Fruit fly (Drosophila melanogaster) whole organism, embryonic: Measurements from ENCODE around the gene CG1024.
A peak's percentile ranks its signal among the peaks of the same experiment; 100 is the strongest.

Source experiments
- ATbp ChIP-seq: fragments of 200-800 bp; sonication (Bioruptor generic); optimal IDR thresholded peaks from 2 replicates; lab custom pipeline; 2017; ENCODE audit warnings: missing biosample characterization, mild to moderate bottlenecking, missing genetic modification characterization, missing genetic modification reagents
- Asciz ChIP-seq: fragments of 200-800 bp; sonication (Bioruptor generic); optimal IDR thresholded peaks from 2 replicates; lab custom pipeline; 2017; ENCODE audit warnings: missing biosample characterization, mild to moderate bottlenecking, missing genetic modification characterization, missing genetic modification reagents
- Atf3 ChIP-seq: fragments of 200-800 bp; sonication (Bioruptor generic); optimal IDR thresholded peaks from 3 replicates; lab custom pipeline; 2016; ENCODE audit warnings: missing biosample characterization, missing genetic modification characterization
- BEAF-32 ChIP-seq: fragments of 200-800 bp; sonication (Bioruptor generic); optimal IDR thresholded peaks from 3 replicates; lab custom pipeline; 2017; ENCODE audit warnings: missing biosample characterization, missing genetic modification characterization, mild to moderate bottlenecking, moderate library complexity, missing genetic modification reagents
- CG12299 ChIP-seq: fragments of 200-800 bp; sonication (Bioruptor generic); optimal IDR thresholded peaks from 2 replicates; lab custom pipeline; 2018; ENCODE audit warnings: missing biosample characterization, mild to moderate bottlenecking, missing genetic modification characterization
- CG13624 ChIP-seq: fragments of 200-800 bp; sonication (Bioruptor generic); optimal IDR thresholded peaks from 2 replicates; lab custom pipeline; 2016; ENCODE audit warnings: missing biosample characterization, missing genetic modification characterization
- CG14441 ChIP-seq: fragments of 200-800 bp; sonication (Bioruptor generic); IDR thresholded peaks from 2 replicates; pipeline ENCODE4 v1.3.6; 2022; ENCODE audit warnings: missing biosample characterization, missing genetic modification characterization
- CG16863 ChIP-seq: fragments of 200-800 bp; sonication (Bioruptor generic); optimal IDR thresholded peaks from 3 replicates; lab custom pipeline; 2016; ENCODE audit warnings: missing biosample characterization, missing genetic modification characterization
- CG17612 ChIP-seq: fragments of 200-800 bp; sonication (Bioruptor generic); IDR thresholded peaks from 2 replicates; pipeline ENCODE4 v1.3.6; 2022; ENCODE audit warnings: missing biosample characterization, missing genetic modification characterization
- CG2678 ChIP-seq: fragments of 200-800 bp; sonication (Bioruptor generic); optimal IDR thresholded peaks from 3 replicates; lab custom pipeline; 2019; ENCODE audit warnings: missing biosample characterization, mild to moderate bottlenecking, missing genetic modification characterization, moderate library complexity
- CG34224 ChIP-seq: fragments of 200-800 bp; sonication (Bioruptor generic); IDR thresholded peaks from 3 replicates; pipeline ENCODE4 v1.3.6; 2022; ENCODE audit warnings: missing biosample characterization, missing genetic modification characterization; ENCODE audit not compliant: partially characterized antibody
- CG3726 ChIP-seq: fragments of 200-800 bp; sonication (Bioruptor generic); IDR thresholded peaks from 3 replicates; pipeline ENCODE4, ENCODE4 v1.3.6; 2022; ENCODE audit warnings: missing biosample characterization, missing genetic modification characterization
- CG5953 ChIP-seq: fragments of 200-800 bp; sonication (Bioruptor generic); IDR thresholded peaks from 2 replicates; pipeline ENCODE4 v1.3.6; 2022; ENCODE audit warnings: missing biosample characterization, missing genetic modification characterization
- CG6654 ChIP-seq: fragments of 200-800 bp; sonication (Bioruptor generic); optimal IDR thresholded peaks from 2 replicates; lab custom pipeline; 2017; ENCODE audit warnings: missing biosample characterization, mild to moderate bottlenecking, missing genetic modification characterization
- CG6813 ChIP-seq: fragments of 200-800 bp; sonication (Bioruptor generic); optimal IDR thresholded peaks from 2 replicates; lab custom pipeline; 2017; ENCODE audit warnings: missing biosample characterization, missing genetic modification characterization, mild to moderate bottlenecking, moderate library complexity, missing genetic modification reagents
- CG7839 ChIP-seq: fragments of 200-800 bp; sonication (Bioruptor generic); optimal IDR thresholded peaks from 3 replicates; lab custom pipeline; 2018; ENCODE audit warnings: missing biosample characterization, mild to moderate bottlenecking, missing genetic modification characterization, moderate library complexity
- CG7963 ChIP-seq: fragments of 200-800 bp; sonication (Bioruptor generic); IDR thresholded peaks from 3 replicates; pipeline ENCODE4 v1.3.6; 2022; ENCODE audit warnings: missing biosample characterization, missing genetic modification characterization; ENCODE audit not compliant: partially characterized antibody
- CG7987 ChIP-seq: fragments of 200-800 bp; sonication (Bioruptor generic); optimal IDR thresholded peaks from 2 replicates; lab custom pipeline; 2018; ENCODE audit warnings: missing biosample characterization, mild to moderate bottlenecking, missing genetic modification characterization, moderate library complexity
- CG8765 ChIP-seq: fragments of 200-800 bp; sonication (Bioruptor generic); IDR thresholded peaks from 2 replicates; pipeline ENCODE4 v1.3.6; 2022; ENCODE audit warnings: missing biosample characterization, missing genetic modification characterization
- CG8924 ChIP-seq: fragments of 200-800 bp; optimal IDR thresholded peaks from 3 replicates; lab custom pipeline; 2019; ENCODE audit warnings: missing biosample characterization, mild to moderate bottlenecking, missing genetic modification characterization, moderate library complexity
- CoRest ChIP-seq: fragments of 200-800 bp; sonication (Bioruptor generic); optimal IDR thresholded peaks from 3 replicates; lab custom pipeline; 2018; ENCODE audit warnings: missing biosample characterization, mild to moderate bottlenecking, missing genetic modification characterization, moderate library complexity
- D19A ChIP-seq: fragments of 200-800 bp; optimal IDR thresholded peaks from 3 replicates; lab custom pipeline; 2019; ENCODE audit warnings: missing biosample characterization, mild to moderate bottlenecking, missing genetic modification characterization, moderate library complexity
- Dip3 ChIP-seq: fragments of 200-800 bp; sonication (Bioruptor generic); optimal IDR thresholded peaks from 3 replicates; lab custom pipeline; 2016; ENCODE audit warnings: missing biosample characterization, missing genetic modification characterization
- Hand ChIP-seq: fragments of 200-800 bp; sonication (Bioruptor generic); optimal IDR thresholded peaks from 2 replicates; lab custom pipeline; 2017; ENCODE audit warnings: mild to moderate bottlenecking, missing biosample characterization, missing genetic modification reagents, missing genetic modification characterization
- Meics ChIP-seq: fragments of 200-800 bp; sonication (Bioruptor generic); optimal IDR thresholded peaks from 2 replicates; lab custom pipeline; 2017; ENCODE audit warnings: missing biosample characterization, mild to moderate bottlenecking, missing genetic modification characterization
- NFAT ChIP-seq: fragments of 200-800 bp; sonication (Bioruptor generic); IDR thresholded peaks from 2 replicates; pipeline ENCODE4 v1.3.6; 2022; ENCODE audit warnings: missing biosample characterization, missing genetic modification characterization
- Nf-YC ChIP-seq: fragments of 200-800 bp; optimal IDR thresholded peaks from 3 replicates; lab custom pipeline; 2019; ENCODE audit warnings: missing biosample characterization, mild to moderate bottlenecking, missing genetic modification characterization, moderate library complexity
- Side ChIP-seq: fragments of 200-800 bp; sonication (Bioruptor generic); optimal IDR thresholded peaks from 2 replicates; lab custom pipeline; 2016; ENCODE audit warnings: missing biosample characterization, missing genetic modification characterization
- Sox100B ChIP-seq: fragments of 200-800 bp; sonication (Bioruptor generic); optimal IDR thresholded peaks from 3 replicates; lab custom pipeline; 2018; ENCODE audit warnings: missing biosample characterization, mild to moderate bottlenecking, missing genetic modification characterization
- Sry-β ChIP-seq: fragments of 200-800 bp; sonication (Bioruptor generic); optimal IDR thresholded peaks from 2 replicates; lab custom pipeline; 2018; ENCODE audit warnings: missing biosample characterization, mild to moderate bottlenecking, missing genetic modification characterization, moderate library complexity
- Taf1 ChIP-seq: fragments of 200-800 bp; sonication (Bioruptor generic); IDR thresholded peaks from 2 replicates; pipeline ENCODE4 v1.3.6; 2022; ENCODE audit warnings: missing biosample characterization, missing genetic modification characterization
- dmrt11E ChIP-seq: fragments of 200-800 bp; sonication (Bioruptor generic); optimal IDR thresholded peaks from 3 replicates; lab custom pipeline; 2018; ENCODE audit warnings: missing biosample characterization, mild to moderate bottlenecking, missing genetic modification characterization, moderate library complexity
- dysf ChIP-seq: fragments of 200-800 bp; sonication (Bioruptor generic); IDR thresholded peaks from 3 replicates; pipeline ENCODE4 v1.3.6; 2022; ENCODE audit warnings: missing biosample characterization, missing genetic modification characterization
- ems ChIP-seq: fragments of 200-800 bp; sonication (Bioruptor generic); optimal IDR thresholded peaks from 3 replicates; lab custom pipeline; 2016; ENCODE audit warnings: missing biosample characterization, missing genetic modification characterization
- gcm2 ChIP-seq: fragments of 200-800 bp; sonication (Bioruptor generic); optimal IDR thresholded peaks from 2 replicates; lab custom pipeline; 2016; ENCODE audit warnings: missing biosample characterization, missing genetic modification characterization
- hbn ChIP-seq: fragments of 200-800 bp; sonication (Bioruptor generic); IDR thresholded peaks from 2 replicates; pipeline ENCODE4 v1.3.6; 2022; ENCODE audit warnings: missing biosample characterization, missing genetic modification characterization; ENCODE audit not compliant: partially characterized antibody
- insv ChIP-seq, 2 experiments: fragments of 200-800 bp; sonication (Bioruptor generic); optimal IDR thresholded peaks; 3 replicates each; lab custom pipeline; 2016 to 2018; ENCODE audit warnings: missing biosample characterization in 2 of 2, missing genetic modification characterization in 2 of 2
- ken ChIP-seq: fragments of 200-800 bp; sonication (Bioruptor generic); IDR thresholded peaks from 3 replicates; pipeline ENCODE4 v1.3.6; 2022; ENCODE audit warnings: missing biosample characterization, missing genetic modification characterization
- lbe ChIP-seq: fragments of 200-800 bp; sonication (Bioruptor generic); optimal IDR thresholded peaks from 2 replicates; lab custom pipeline; 2016; ENCODE audit warnings: missing biosample characterization, mild to moderate bottlenecking, missing genetic modification characterization
- mam ChIP-seq: fragments of 200-800 bp; sonication (Bioruptor generic); optimal IDR thresholded peaks from 3 replicates; lab custom pipeline; 2016; ENCODE audit warnings: missing biosample characterization, missing genetic modification characterization
- otp ChIP-seq: fragments of 200-800 bp; sonication (Bioruptor generic); IDR thresholded peaks from 3 replicates; pipeline ENCODE4, ENCODE4 v1.3.6; 2022; ENCODE audit warnings: missing biosample characterization, missing genetic modification characterization
- prd ChIP-seq, 3 experiments: fragments of >200 bp in 2 of 3; fragments of 200-800 bp in 1 of 3; sonication (Bioruptor generic) in 1 of 3; optimal IDR thresholded peaks in 2 of 3; IDR thresholded peaks in 1 of 3; 2 replicates in 2 of 3; 3 replicates in 1 of 3; pipeline versions ENCODE4 v1.3.6 to Lab custom; 2017 to 2022; ENCODE audit warnings: missing biosample characterization in 1 of 3, missing genetic modification characterization in 1 of 3
- sc ChIP-seq, 3 experiments: fragments of >200 bp in 2 of 3; fragments of 200-800 bp in 1 of 3; sonication (Bioruptor generic) in 1 of 3; optimal IDR thresholded peaks; 2 replicates in 2 of 3; 3 replicates in 1 of 3; lab custom pipeline; 2017; ENCODE audit warnings: mild to moderate bottlenecking in 1 of 3, missing biosample characterization in 1 of 3, missing genetic modification characterization in 1 of 3, missing genetic modification reagents in 1 of 3
- sisA ChIP-seq: fragments of 200-800 bp; sonication (Bioruptor generic); IDR thresholded peaks from 2 replicates; pipeline ENCODE4 v1.3.6; 2022; ENCODE audit warnings: missing biosample characterization, missing genetic modification characterization
- sob ChIP-seq: fragments of 200-800 bp; sonication (Bioruptor generic); IDR thresholded peaks from 2 replicates; pipeline ENCODE4 v1.3.6; 2022; ENCODE audit warnings: missing biosample characterization, missing genetic modification characterization
- tap ChIP-seq: fragments of 200-800 bp; optimal IDR thresholded peaks from 3 replicates; lab custom pipeline; 2019; ENCODE audit warnings: missing biosample characterization, mild to moderate bottlenecking, missing genetic modification characterization, moderate library complexity
- wek ChIP-seq: fragments of 200-800 bp; sonication (Bioruptor generic); optimal IDR thresholded peaks from 3 replicates; lab custom pipeline; 2018; ENCODE audit warnings: missing biosample characterization, mild to moderate bottlenecking, missing genetic modification characterization, moderate library complexity
- z ChIP-seq: fragments of 200-800 bp; sonication (Bioruptor generic); IDR thresholded peaks from 3 replicates; pipeline ENCODE4 v1.3.6; 2022; ENCODE audit warnings: missing biosample characterization, missing genetic modification characterization

CG1024 gene

dm6 chr3R:6423984-6424602 lies 44.0 kb upstream of the CG1024 start (continued):
- TF ChIP-seq CoRest (peak; percentile 91), CG13624 (GFP tag; lab: Kevin White, UChicago) (peak; percentile 94), sisA (GFP tag; lab: Robert Waterston, UW) (peak; percentile 89), Meics (GFP tag; lab: Kevin White, UChicago) (peak; percentile 93), tap (peak; percentile 83), gcm2 (GFP tag; lab: Kevin White, UChicago) (peak; percentile 85), CG7963 (GFP tag; lab: Robert Waterston, UW) (no peak), Sox100B (GFP tag; lab: Kevin White, UChicago) (peak; percentile 79), sc (optimal IDR thresholded peaks at IDR 0.05; lab: Kevin White, UChicago) (no peak), sc (GFP tag; optimal IDR thresholded peaks at IDR 0.05; lab: Kevin White, UChicago) (peak; percentile 82), Atf3 (GFP tag; lab: Kevin White, UChicago) (peak; percentile 86), Asciz (GFP tag; lab: Kevin White, UChicago) (peak; percentile 60), NFAT (peak; percentile 73; the same call in 1 of the 2 replicates), Taf1 (peak; percentile 76), CG2678 (tag; lab: Kevin White, UChicago) (peak; percentile 94), mam (GFP tag; lab: Kevin White, UChicago) (peak; percentile 95), CG6813 (GFP tag; lab: Kevin White, UChicago) (peak; percentile 94), CG8924 (tag; lab: Kevin White, UChicago) (peak; percentile 93), insv (GFP tag; optimal IDR thresholded peaks at IDR 0.05; lab: Kevin White, UChicago) (peak; percentile 36 to 86), Hand (GFP tag; lab: Kevin White, UChicago) (peak; percentile 95), CG17612 (GFP tag; lab: Robert Waterston, UW) (peak; percentile 72; the same call in 1 of the 2 replicates), CG7839 (peak; percentile 93), CG16863 (GFP tag; lab: Kevin White, UChicago) (peak; percentile 91), dmrt11E (tag; lab: Kevin White, UChicago) (peak; percentile 91), CG12299 (tag; lab: Kevin White, UChicago) (peak; percentile 86), sob (peak; percentile 90), Nf-YC (tag; lab: Kevin White, UChicago) (peak; percentile 90), CG14441 (peak; percentile 87), prd (optimal IDR thresholded peaks at IDR 0.05; lab: Kevin White, UChicago) (no peak), prd (GFP tag; IDR thresholded peaks at IDR 0.05; lab: Robert Waterston, UW) (peak; percentile 95), Sry-β (peak; percentile 41), Dip3 (GFP tag; lab: Kevin White, UChicago) (peak; percentile 90), D19A (tag; lab: Kevin White, UChicago) (peak; percentile 84), ems (peak; percentile 90), hbn (GFP tag; lab: Robert Waterston, UW) (no peak), BEAF-32 (GFP tag; lab: Kevin White, UChicago) (no peak), Side (peak; percentile 95), ATbp (GFP tag; lab: Kevin White, UChicago) (peak; percentile 88), CG6654 (GFP tag; lab: Kevin White, UChicago) (peak; percentile 63), CG5953 (GFP tag; lab: Robert Waterston, UW) (peak; percentile 78), lbe (peak; percentile 97), CG7987 (GFP tag; lab: Kevin White, UChicago) (peak; percentile 66), wek (GFP tag; lab: Kevin White, UChicago) (peak; percentile 81), z (GFP tag; lab: Robert Waterston, UW) (peak; percentile 68; the same call in 2 of the 3 replicates), otp (GFP tag; lab: Robert Waterston, UW) (peak; percentile 91), CG34224 (GFP tag; lab: Robert Waterston, UW) (no peak), ken (GFP tag; lab: Robert Waterston, UW) (peak; percentile 87), CG3726 (GFP tag; lab: Robert Waterston, UW) (peak; percentile 84; the same call in 1 of the 3 replicates), dysf (GFP tag; lab: Robert Waterston, UW) (peak; percentile 94), CG8765 (peak; percentile 84)
